Worm (Caenorhabditis elegans) whole organism, mixed stage, embryonic: Measurements from ENCODE around the gene F27D9.2.

Source experiments
- M03D4.4 ChIP-seq: sonication (generic microtip); optimal IDR thresholded peaks from 2 replicates; lab custom pipeline; 2017; ENCODE audit warnings: mild to moderate bottlenecking, missing genetic modification characterization, missing compliant biosample characterization
- blmp-1 ChIP-seq: fragments of 150-350 bp; optimal IDR thresholded peaks from 2 replicates; lab custom pipeline; 2014; ENCODE audit warnings: missing biosample characterization, missing genetic modification characterization
- ceh-39 ChIP-seq: fragments of 150-350 bp; optimal IDR thresholded peaks from 2 replicates; lab custom pipeline; 2014; ENCODE audit warnings: missing biosample characterization, missing genetic modification characterization
- ham-2 ChIP-seq: fragments of 200-800 bp; sonication (Bioruptor generic); optimal IDR thresholded peaks from 2 replicates; lab custom pipeline; 2018; ENCODE audit warnings: mild to moderate bottlenecking, missing genetic modification characterization, missing compliant biosample characterization
- lsy-2 ChIP-seq: fragments of 150-350 bp; optimal IDR thresholded peaks from 2 replicates; lab custom pipeline; 2014; ENCODE audit warnings: missing biosample characterization, missing genetic modification characterization
- mls-2 ChIP-seq: sonication (generic microtip); optimal IDR thresholded peaks from 2 replicates; lab custom pipeline; 2016; ENCODE audit warnings: mild to moderate bottlenecking, missing genetic modification characterization, moderate library complexity, missing compliant biosample characterization
- nhr-76 ChIP-seq: sonication (generic microtip); optimal IDR thresholded peaks from 2 replicates; lab custom pipeline; 2017; ENCODE audit warnings: missing biosample characterization, missing genetic modification characterization
- unc-39 ChIP-seq: fragments of 150-350 bp; optimal IDR thresholded peaks from 2 replicates; lab custom pipeline; 2014; ENCODE audit warnings: missing biosample characterization, missing genetic modification characterization

The F27D9.2 gene

DNA sequence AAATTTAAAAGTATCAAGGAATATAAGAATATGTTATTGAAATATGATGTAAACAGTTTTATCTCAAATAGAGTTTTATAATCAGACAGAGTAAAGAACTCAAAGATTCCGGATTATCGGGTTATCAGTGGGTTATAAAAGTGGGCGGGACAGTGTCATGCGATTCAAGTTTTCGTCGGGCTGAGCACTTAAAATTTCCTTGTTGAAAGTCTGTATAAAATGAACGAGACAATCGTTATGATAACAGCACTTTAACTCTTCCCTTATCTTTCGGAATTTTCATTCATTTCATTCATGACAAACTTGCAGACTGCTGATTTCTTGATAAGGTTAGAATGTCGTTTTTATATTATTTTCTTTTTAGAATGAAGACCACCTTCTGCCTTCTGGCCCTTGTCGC, 52.8 kb downstream of the F27D9.2 start, which contains the start of gene spp-14:
TSS of gene spp-14 (plus strand) at position 365 of the 400 bp plus-strand sequence.
- TF ChIP-seq M03D4.4 (tag; lab: Kevin White, UChicago), result no peak
- no peak for TF ChIP-seq mls-2 (tag; lab: Kevin White, UChicago)
- TF ChIP-seq lsy-2 (tag; lab: Kevin White, UChicago), result no peak
- TF ChIP-seq nhr-76 (tag; lab: Kevin White, UChicago), result no peak
- no peak for TF ChIP-seq ceh-39 (tag; lab: Kevin White, UChicago)
- no peak for TF ChIP-seq ham-2
- no peak for TF ChIP-seq unc-39
- TF ChIP-seq blmp-1 (tag; lab: Kevin White, UChicago), result no peak
